Fruit fly (Drosophila melanogaster): ENCODE results near the gene Galt.

Galt gene

DNA sequence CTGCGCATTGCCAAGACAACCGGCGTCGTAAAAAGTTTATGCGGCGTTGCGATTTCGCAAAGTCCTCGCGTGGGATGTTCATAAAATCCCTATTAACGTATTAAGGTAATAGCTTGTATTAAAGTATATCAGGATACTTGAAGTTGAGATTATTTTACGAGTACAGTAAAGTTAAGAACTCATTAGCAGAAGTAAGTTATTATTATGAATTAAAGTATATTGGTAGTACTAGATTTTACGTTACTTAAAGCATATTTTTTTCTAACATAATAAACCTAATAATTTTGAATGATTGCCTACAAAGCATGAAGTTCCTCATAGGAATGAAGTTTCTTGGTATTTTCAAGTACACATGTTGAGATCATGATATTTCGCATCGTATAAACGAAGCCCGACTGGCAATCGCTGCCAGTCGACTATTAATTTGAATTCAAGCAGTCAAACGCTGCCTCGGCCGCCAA, 26.0 kb upstream of the Galt start (continued):
- TF ChIP-seq sens-2 (GFP tag; IDR thresholded peaks at IDR 0.05) (no peak), CG6813 (GFP tag; optimal IDR thresholded peaks at IDR 0.05) (no peak), run (tag; optimal IDR thresholded peaks at IDR 0.05) (no peak), CG17912 (GFP tag; optimal IDR thresholded peaks at IDR 0.05) (no peak), CG7745 (tag; optimal IDR thresholded peaks at IDR 0.05) (no peak), h (optimal IDR thresholded peaks at IDR 0.05) (no peak), CG18262 (tag; optimal IDR thresholded peaks at IDR 0.05) (peak; percentile 85), tap (tag; optimal IDR thresholded peaks at IDR 0.05) (peak; percentile 49), MTF-1 (GFP tag; optimal IDR thresholded peaks at IDR 0.05; ENCODE audit: borderline replicate concordance) (no peak), HHEX (GFP tag; optimal IDR thresholded peaks at IDR 0.05) (peak; percentile 30), CG6765 (GFP tag; optimal IDR thresholded peaks at IDR 0.05) (no peak), fd102C (GFP tag; optimal IDR thresholded peaks at IDR 0.05) (no peak), Ada2b (GFP tag; IDR thresholded peaks at IDR 0.05) (peak; percentile 29; the same call in 1 of the 2 replicates), Fer3 (tag; optimal IDR thresholded peaks at IDR 0.05) (no peak), sug (tag; optimal IDR thresholded peaks at IDR 0.05) (no peak), gcm (GFP tag; optimal IDR thresholded peaks at IDR 0.05) (peak; percentile 56), CG11504 (tag; optimal IDR thresholded peaks at IDR 0.05) (peak; percentile 78), CG12236 (GFP tag; optimal IDR thresholded peaks at IDR 0.05) (no peak), wek (GFP tag; optimal IDR thresholded peaks at IDR 0.05) (no peak), pum (GFP tag; optimal IDR thresholded peaks at IDR 0.05) (no peak), Dip3 (GFP tag; optimal IDR thresholded peaks at IDR 0.05) (no peak), psq (GFP tag; optimal IDR thresholded peaks at IDR 0.05) (no peak), chinmo (GFP tag; IDR thresholded peaks at IDR 0.05; ENCODE audit: partially characterized antibody) (no peak), CG15011 (GFP tag; optimal IDR thresholded peaks at IDR 0.05) (peak; percentile 19), Drgx (GFP tag; IDR thresholded peaks at IDR 0.05) (0 out of 2 replicates have a peak, but pooled peaks have one; percentile 9), nmo (GFP tag; optimal IDR thresholded peaks at IDR 0.05) (peak; percentile 76), CG12071 (GFP tag; optimal IDR thresholded peaks at IDR 0.05) (no peak), hth (optimal IDR thresholded peaks at IDR 0.05) (no peak), dmrt11E (tag; optimal IDR thresholded peaks at IDR 0.05) (peak; percentile 54), CG17612 (GFP tag; IDR thresholded peaks at IDR 0.05) (no peak), CG18011 (GFP tag; optimal IDR thresholded peaks at IDR 0.05) (no peak), CG11247 (GFP tag; IDR thresholded peaks at IDR 0.05) (no peak), luna (GFP tag; optimal IDR thresholded peaks at IDR 0.05) (no peak), CG1024 (GFP tag; IDR thresholded peaks at IDR 0.05) (no peak), CG6175 (GFP tag; IDR thresholded peaks at IDR 0.05) (no peak), HLHmδ (GFP tag; optimal IDR thresholded peaks at IDR 0.05) (no peak), CG11456 (GFP tag; IDR thresholded peaks at IDR 0.05) (no peak), CG6689 (GFP tag; IDR thresholded peaks at IDR 0.05) (peak; percentile 45), crol (GFP tag; IDR thresholded peaks at IDR 0.05) (no peak), Jarid2 (GFP tag; optimal IDR thresholded peaks at IDR 0.05) (no peak), HLH3B (GFP tag; IDR thresholded peaks at IDR 0.05) (no peak), Nf-YA (GFP tag; IDR thresholded peaks at IDR 0.05) (no peak), CG14860 (GFP tag; IDR thresholded peaks at IDR 0.05; ENCODE audit: partially characterized antibody) (no peak), CG15601 (tag; optimal IDR thresholded peaks at IDR 0.05) (peak; percentile 29), fd96Cb (tag; optimal IDR thresholded peaks at IDR 0.05) (peak; percentile 46), CG17385 (GFP tag; optimal IDR thresholded peaks at IDR 0.05) (peak; percentile 59), unpg (GFP tag; optimal IDR thresholded peaks at IDR 0.05) (peak; percentile 36), ara (GFP tag; IDR thresholded peaks at IDR 0.05) (no peak), sens (GFP tag) (peak; percentile 90), ftz-f1 (GFP tag; optimal IDR thresholded peaks at IDR 0.05) (no peak), CG11093 (GFP tag; IDR thresholded peaks at IDR 0.05) (no peak), Bteb2 (GFP tag; optimal IDR thresholded peaks at IDR 0.05) (peak; percentile 8)

Data from whole organism, embryonic.